Fruit fly (Drosophila melanogaster): ENCODE data around the gene Rheb.

DNA sequence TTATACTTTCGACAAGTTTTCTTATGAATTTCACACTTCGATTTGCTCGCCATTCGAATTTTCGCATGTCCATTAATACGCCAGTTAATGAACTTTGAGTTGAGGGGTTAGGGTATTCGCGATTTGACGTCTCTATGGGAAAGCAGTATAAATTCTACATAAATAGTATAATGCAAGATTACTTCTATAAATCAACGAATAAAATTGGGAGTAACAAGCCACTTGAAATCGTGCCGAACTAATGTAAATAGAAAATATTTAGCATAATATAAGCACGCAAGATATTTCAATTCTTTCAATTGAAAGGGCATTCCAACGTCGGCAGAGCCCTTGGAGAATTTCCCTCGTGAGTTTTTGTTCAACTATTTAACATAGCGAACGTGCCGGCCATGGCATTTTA, 48.2 kb upstream of the Rheb start:
- TF ChIP-seq usp (GFP tag; optimal IDR thresholded peaks at IDR 0.05) (no peak), pan (optimal IDR thresholded peaks at IDR 0.05) (no peak), CG8478 (optimal IDR thresholded peaks at IDR 0.05) (no peak), psq (optimal IDR thresholded peaks at IDR 0.05) (no peak), Dll (optimal IDR thresholded peaks at IDR 0.05) (no peak), EcR (GFP tag; optimal IDR thresholded peaks at IDR 0.05) (no peak)
